Fruit fly (Drosophila melanogaster) whole organism, embryonic: ENCODE data around the gene CG6569.

Experiments used
- BEAF-32 ChIP-seq: fragments of 200-800 bp; sonication (Bioruptor generic); optimal IDR thresholded peaks from 3 replicates; lab custom pipeline; 2017; ENCODE audit warnings: missing biosample characterization, missing genetic modification characterization, mild to moderate bottlenecking, moderate library complexity, missing genetic modification reagents
- CG11695 ChIP-seq: fragments of 200-800 bp; sonication (Bioruptor generic); IDR thresholded peaks from 3 replicates; pipeline ENCODE4 v1.3.6; 2022; ENCODE audit warnings: missing biosample characterization, missing genetic modification characterization
- CG12391 ChIP-seq: fragments of 200-800 bp; sonication (Bioruptor generic); optimal IDR thresholded peaks from 3 replicates; lab custom pipeline; 2018; ENCODE audit warnings: missing biosample characterization, mild to moderate bottlenecking, missing genetic modification characterization, moderate library complexity
- CG12659 ChIP-seq: fragments of 200-800 bp; sonication (Bioruptor generic); optimal IDR thresholded peaks from 3 replicates; lab custom pipeline; 2017; ENCODE audit warnings: mild to moderate bottlenecking, missing biosample characterization, missing genetic modification reagents, missing genetic modification characterization
- CG13894 ChIP-seq: fragments of 200-800 bp; sonication (Bioruptor generic); optimal IDR thresholded peaks from 3 replicates; lab custom pipeline; 2018; ENCODE audit warnings: missing biosample characterization, mild to moderate bottlenecking, missing genetic modification characterization, moderate library complexity
- CG15011 ChIP-seq: fragments of 200-800 bp; sonication (Bioruptor generic); optimal IDR thresholded peaks from 3 replicates; lab custom pipeline; 2018; ENCODE audit warnings: missing biosample characterization, mild to moderate bottlenecking, missing genetic modification characterization
- CG1603 ChIP-seq: fragments of 200-800 bp; sonication (Bioruptor generic); optimal IDR thresholded peaks from 2 replicates; lab custom pipeline; 2019; ENCODE audit warnings: missing biosample characterization, mild to moderate bottlenecking, missing genetic modification characterization, moderate library complexity
- CG31441 ChIP-seq: fragments of 200-800 bp; sonication (Bioruptor generic); IDR thresholded peaks from 2 replicates; pipeline ENCODE4 v1.3.6; 2022; ENCODE audit warnings: missing biosample characterization, missing genetic modification characterization
- CG3407 ChIP-seq: fragments of 200-800 bp; sonication (Bioruptor generic); optimal IDR thresholded peaks from 2 replicates; lab custom pipeline; 2018; ENCODE audit warnings: missing biosample characterization, mild to moderate bottlenecking, missing genetic modification characterization
- CG34376 ChIP-seq: fragments of 200-800 bp; sonication (Bioruptor generic); optimal IDR thresholded peaks from 2 replicates; lab custom pipeline; 2018; ENCODE audit warnings: missing biosample characterization, mild to moderate bottlenecking, missing genetic modification characterization
- CG42726 ChIP-seq: fragments of 200-800 bp; sonication (Bioruptor generic); IDR thresholded peaks from 2 replicates; pipeline ENCODE4 v1.3.6; 2022; ENCODE audit warnings: missing biosample characterization, missing genetic modification characterization; ENCODE audit not compliant: partially characterized antibody
- CG7987 ChIP-seq: fragments of 200-800 bp; sonication (Bioruptor generic); optimal IDR thresholded peaks from 2 replicates; lab custom pipeline; 2018; ENCODE audit warnings: missing biosample characterization, mild to moderate bottlenecking, missing genetic modification characterization, moderate library complexity
- CG8924 ChIP-seq: fragments of 200-800 bp; optimal IDR thresholded peaks from 3 replicates; lab custom pipeline; 2019; ENCODE audit warnings: missing biosample characterization, mild to moderate bottlenecking, missing genetic modification characterization, moderate library complexity
- Dfd ChIP-seq, 2 experiments: fragments of >200 bp; optimal IDR thresholded peaks; 2 replicates each; lab custom pipeline; 2017; ENCODE audit warnings: missing biosample characterization in 2 of 2, missing genetic modification characterization in 2 of 2
- Doc3 ChIP-seq: fragments of 200-800 bp; sonication (Bioruptor generic); IDR thresholded peaks from 3 replicates; pipeline ENCODE4 v1.3.6; 2022; ENCODE audit warnings: missing biosample characterization, missing genetic modification characterization; ENCODE audit not compliant: partially characterized antibody
- Ets97D ChIP-seq: fragments of 200-800 bp; sonication (Bioruptor generic); optimal IDR thresholded peaks from 3 replicates; lab custom pipeline; 2016; ENCODE audit warnings: missing biosample characterization, missing genetic modification characterization
- Fer2 ChIP-seq: fragments of 200-800 bp; sonication (Bioruptor generic); optimal IDR thresholded peaks from 2 replicates; lab custom pipeline; 2018; ENCODE audit warnings: missing biosample characterization, mild to moderate bottlenecking, missing genetic modification characterization, moderate library complexity
- HLH4C ChIP-seq: fragments of 200-800 bp; sonication (Bioruptor generic); IDR thresholded peaks from 3 replicates; pipeline ENCODE4 v1.3.6; 2022; ENCODE audit warnings: missing biosample characterization, missing genetic modification characterization; ENCODE audit not compliant: partially characterized antibody
- HLH54F ChIP-seq: fragments of 200-800 bp; sonication (Bioruptor generic); optimal IDR thresholded peaks from 3 replicates; lab custom pipeline; 2016; ENCODE audit warnings: missing biosample characterization, missing genetic modification characterization
- Lim3 ChIP-seq: fragments of 200-800 bp; sonication (Bioruptor generic); IDR thresholded peaks from 2 replicates; pipeline ENCODE4 v1.3.6; 2022; ENCODE audit warnings: missing biosample characterization, missing genetic modification characterization
- Mrtf ChIP-seq: fragments of 200-800 bp; sonication (Bioruptor generic); IDR thresholded peaks from 3 replicates; pipeline ENCODE4 v1.3.6; 2022; ENCODE audit warnings: missing biosample characterization, missing genetic modification characterization
- Nf-YB ChIP-seq: fragments of 200-800 bp; sonication (Bioruptor generic); optimal IDR thresholded peaks from 3 replicates; lab custom pipeline; 2019; ENCODE audit warnings: missing biosample characterization, mild to moderate bottlenecking, missing genetic modification characterization, moderate library complexity
- Oaz ChIP-seq: fragments of 200-800 bp; sonication (Bioruptor generic); IDR thresholded peaks from 2 replicates; pipeline ENCODE4 v1.3.6; 2022; ENCODE audit warnings: missing biosample characterization, missing genetic modification characterization
- Scr ChIP-seq: fragments of 200-800 bp; sonication (Bioruptor generic); IDR thresholded peaks from 2 replicates; pipeline ENCODE4 v1.3.6; 2022; ENCODE audit warnings: missing biosample characterization, missing genetic modification characterization; ENCODE audit not compliant: partially characterized antibody
- Sox100B ChIP-seq: fragments of 200-800 bp; sonication (Bioruptor generic); optimal IDR thresholded peaks from 3 replicates; lab custom pipeline; 2018; ENCODE audit warnings: missing biosample characterization, mild to moderate bottlenecking, missing genetic modification characterization
- Ssrp ChIP-seq: fragments of 200-800 bp; sonication (Bioruptor generic); optimal IDR thresholded peaks from 2 replicates; lab custom pipeline; 2018; ENCODE audit warnings: missing biosample characterization, mild to moderate bottlenecking, missing genetic modification characterization, moderate library complexity
- bigmax ChIP-seq: fragments of 200-800 bp; sonication (Bioruptor generic); optimal IDR thresholded peaks from 2 replicates; lab custom pipeline; 2018; ENCODE audit warnings: missing biosample characterization, mild to moderate bottlenecking, missing genetic modification characterization
- br ChIP-seq: fragments of >200 bp; optimal IDR thresholded peaks from 2 replicates; lab custom pipeline; 2017
- chm ChIP-seq: fragments of 200-800 bp; sonication (Bioruptor generic); IDR thresholded peaks from 2 replicates; pipeline ENCODE4 v1.3.6; 2022; ENCODE audit warnings: missing biosample characterization, missing genetic modification characterization
- croc ChIP-seq: fragments of 200-800 bp; sonication (Bioruptor generic); conservative IDR thresholded peaks from 3 replicates; pipeline ENCODE4 v1.3.6; 2022; ENCODE audit warnings: missing biosample characterization, missing genetic modification characterization
- emc ChIP-seq: fragments of 200-800 bp; sonication (Bioruptor generic); optimal IDR thresholded peaks from 2 replicates; lab custom pipeline; 2016; ENCODE audit warnings: missing biosample characterization, missing genetic modification characterization
- ems ChIP-seq: fragments of 200-800 bp; sonication (Bioruptor generic); optimal IDR thresholded peaks from 3 replicates; lab custom pipeline; 2016; ENCODE audit warnings: missing biosample characterization, missing genetic modification characterization
- grau ChIP-seq: fragments of 200-800 bp; optimal IDR thresholded peaks from 3 replicates; lab custom pipeline; 2019; ENCODE audit warnings: missing biosample characterization, mild to moderate bottlenecking, missing genetic modification characterization, moderate library complexity
- ind ChIP-seq: fragments of 200-800 bp; sonication (Bioruptor generic); optimal IDR thresholded peaks from 3 replicates; lab custom pipeline; 2016; ENCODE audit warnings: missing biosample characterization, missing genetic modification characterization
- lilli ChIP-seq: fragments of 200-800 bp; sonication (Bioruptor generic); optimal IDR thresholded peaks from 3 replicates; lab custom pipeline; 2016; ENCODE audit warnings: missing biosample characterization, missing genetic modification characterization
- lov ChIP-seq, 2 experiments: fragments of 200-800 bp in 1 of 2; fragments of >200 bp in 1 of 2; sonication (Bioruptor generic) in 1 of 2; IDR thresholded peaks in 1 of 2; optimal IDR thresholded peaks in 1 of 2; 2 replicates in 1 of 2; 3 replicates in 1 of 2; pipeline versions ENCODE4 v1.3.6 to Lab custom; 2017 to 2022; ENCODE audit warnings: missing biosample characterization in 1 of 2, missing genetic modification characterization in 1 of 2
- mirr ChIP-seq: fragments of 200-800 bp; sonication (Bioruptor generic); optimal IDR thresholded peaks from 3 replicates; lab custom pipeline; 2018; ENCODE audit warnings: missing biosample characterization, mild to moderate bottlenecking, missing genetic modification characterization
- nau ChIP-seq: fragments of 200-800 bp; sonication (Bioruptor generic); optimal IDR thresholded peaks from 3 replicates; lab custom pipeline; 2017; ENCODE audit warnings: missing biosample characterization, mild to moderate bottlenecking, missing genetic modification characterization, missing genetic modification reagents
- pfk ChIP-seq: fragments of 200-800 bp; sonication (Bioruptor generic); optimal IDR thresholded peaks from 2 replicates; lab custom pipeline; 2018; ENCODE audit warnings: missing biosample characterization, mild to moderate bottlenecking, missing genetic modification characterization, moderate library complexity
- pho ChIP-seq: fragments of 200-800 bp; sonication (Bioruptor generic); optimal IDR thresholded peaks from 2 replicates; lab custom pipeline; 2016; ENCODE audit warnings: missing biosample characterization, missing genetic modification characterization
- phol ChIP-seq: fragments of 200-800 bp; sonication (Bioruptor generic); optimal IDR thresholded peaks from 3 replicates; lab custom pipeline; 2018; ENCODE audit warnings: missing biosample characterization, mild to moderate bottlenecking, missing genetic modification characterization, moderate library complexity
- sima ChIP-seq: fragments of 200-800 bp; sonication (Bioruptor generic); optimal IDR thresholded peaks from 2 replicates; lab custom pipeline; 2016; ENCODE audit warnings: missing biosample characterization, missing genetic modification characterization
- sna ChIP-seq: fragments of 200-800 bp; sonication (Bioruptor generic); IDR thresholded peaks from 2 replicates; pipeline ENCODE4 v1.3.6; 2022; ENCODE audit warnings: missing biosample characterization, missing genetic modification characterization; ENCODE audit not compliant: partially characterized antibody
- ssp ChIP-seq: fragments of 200-800 bp; sonication (Bioruptor generic); IDR thresholded peaks from 2 replicates; pipeline ENCODE4 v1.3.6; 2022; ENCODE audit warnings: missing biosample characterization, missing genetic modification characterization
- tap ChIP-seq: fragments of 200-800 bp; optimal IDR thresholded peaks from 3 replicates; lab custom pipeline; 2019; ENCODE audit warnings: missing biosample characterization, mild to moderate bottlenecking, missing genetic modification characterization, moderate library complexity
- trh ChIP-seq: fragments of 200-800 bp; sonication (Bioruptor generic); optimal IDR thresholded peaks from 2 replicates; lab custom pipeline; 2016; ENCODE audit warnings: missing biosample characterization, missing genetic modification characterization
- tup ChIP-seq: fragments of 200-800 bp; sonication (Bioruptor generic); optimal IDR thresholded peaks from 2 replicates; lab custom pipeline; 2016; ENCODE audit warnings: missing biosample characterization, mild to moderate bottlenecking, missing genetic modification characterization, moderate library complexity
- zfh2 ChIP-seq: fragments of 200-800 bp; sonication (Bioruptor generic); optimal IDR thresholded peaks from 2 replicates; lab custom pipeline; 2016; ENCODE audit warnings: missing biosample characterization, missing genetic modification characterization

Gene CG6569

dm6 chr3R:21856098-21856872 is 11.4 kb downstream of the CG6569 start, which contains the start of gene glec (continued):
- TF ChIP-seq Dfd (GFP tag; optimal IDR thresholded peaks at IDR 0.05; lab: Kevin White, UChicago) (no peak), lov (optimal IDR thresholded peaks at IDR 0.05; lab: Kevin White, UChicago) (no peak), lov (GFP tag; IDR thresholded peaks at IDR 0.05; lab: Robert Waterston, UW) (0 out of 3 replicates have a peak, but pooled peaks have one; percentile 65), CG15011 (GFP tag; lab: Kevin White, UChicago) (no peak), trh (GFP tag; lab: Kevin White, UChicago) (peak; percentile 7), emc (GFP tag; lab: Kevin White, UChicago) (no peak), phol (tag; lab: Kevin White, UChicago) (peak; percentile 26), CG11695 (GFP tag; lab: Robert Waterston, UW) (peak; percentile 50; the same call in 2 of the 3 replicates), Nf-YB (no peak), croc (no peak), Ssrp (tag; lab: Kevin White, UChicago) (peak; percentile 47), Doc3 (GFP tag; lab: Robert Waterston, UW) (0 out of 3 replicates have a peak, but pooled peaks have one; percentile 24), Ets97D (GFP tag; lab: Kevin White, UChicago) (no peak), CG8924 (tag; lab: Kevin White, UChicago) (peak; percentile 52), grau (tag; lab: Kevin White, UChicago) (peak; percentile 27), HLH4C (GFP tag; lab: Robert Waterston, UW) (peak; percentile 51), chm (GFP tag; lab: Robert Waterston, UW) (peak; percentile 96), Fer2 (tag; lab: Kevin White, UChicago) (no peak), HLH54F (GFP tag; lab: Kevin White, UChicago) (peak; percentile 14), CG42726 (peak; percentile 91), CG31441 (peak; percentile 28; the same call in 1 of the 2 replicates), Lim3 (GFP tag; lab: Robert Waterston, UW) (no peak), zfh2 (no peak), ems (no peak), ind (GFP tag; lab: Kevin White, UChicago) (no peak), lilli (GFP tag; lab: Kevin White, UChicago) (peak; percentile 31), CG12391 (peak; percentile 60), CG34376 (GFP tag; lab: Kevin White, UChicago) (peak; percentile 28), Sox100B (GFP tag; lab: Kevin White, UChicago) (peak; percentile 2), sima (GFP tag; lab: Kevin White, UChicago) (no peak), sna (peak; percentile 36; the same call in 1 of the 2 replicates), bigmax (no peak), Oaz (no peak), tup (no peak), tap (tag; lab: Kevin White, UChicago) (no peak), CG12659 (GFP tag; lab: Kevin White, UChicago) (peak; percentile 25), Mrtf (GFP tag; lab: Robert Waterston, UW) (no peak), br (lab: Kevin White, UChicago) (no peak), CG3407 (GFP tag; lab: Kevin White, UChicago) (peak; percentile 12), ssp (no peak), mirr (peak; percentile 72), Scr (GFP tag; lab: Robert Waterston, UW) (peak; percentile 56), CG7987 (GFP tag; lab: Kevin White, UChicago) (peak; percentile 61), CG13894 (tag; lab: Kevin White, UChicago) (peak; percentile 70), nau (GFP tag; lab: Kevin White, UChicago) (no peak), CG1603 (tag; lab: Kevin White, UChicago) (peak; percentile 57), BEAF-32 (peak; percentile 7), pho (no peak), pfk (peak; percentile 53)
